Fruit fly (Drosophila melanogaster): ENCODE measurements around the gene Grip71.

Grip71 gene

dm6 chr2L:18688646-18689296, 19.9 kb upstream of the Grip71 start, which contains the start of gene msl-1 (continued):
- TF ChIP-seq CG17802 (tag; optimal IDR thresholded peaks at IDR 0.05) (peak; percentile 12), CG1603 (tag; optimal IDR thresholded peaks at IDR 0.05) (peak; percentile 75), CG34376 (GFP tag; optimal IDR thresholded peaks at IDR 0.05) (no peak), CG9215 (GFP tag; IDR thresholded peaks at IDR 0.05) (peak; percentile 25; the same call in 1 of the 2 replicates), HLH54F (GFP tag; optimal IDR thresholded peaks at IDR 0.05) (peak; percentile 42), bsh (GFP tag; optimal IDR thresholded peaks at IDR 0.05) (no peak), nmo (GFP tag; optimal IDR thresholded peaks at IDR 0.05) (peak; percentile 43), lola (GFP tag; optimal IDR thresholded peaks at IDR 0.05) (no peak), ssp (GFP tag; IDR thresholded peaks at IDR 0.05) (peak; percentile 26; the same call in 1 of the 2 replicates), ewg (GFP tag; optimal IDR thresholded peaks at IDR 0.05) (no peak), CG31224 (GFP tag; IDR thresholded peaks at IDR 0.05) (no peak), CG12744 (GFP tag; optimal IDR thresholded peaks at IDR 0.05) (no peak), stwl (tag; optimal IDR thresholded peaks at IDR 0.05) (peak; percentile 51), az2 (GFP tag; optimal IDR thresholded peaks at IDR 0.05) (peak; percentile 21), lbe (GFP tag; optimal IDR thresholded peaks at IDR 0.05) (no peak), br (optimal IDR thresholded peaks at IDR 0.05) (no peak), fd96Cb (tag; optimal IDR thresholded peaks at IDR 0.05) (no peak), gt (GFP tag; IDR thresholded peaks at IDR 0.05) (no peak), sob (GFP tag; IDR thresholded peaks at IDR 0.05) (peak; percentile 62; the same call in 1 of the 2 replicates), CG30403 (GFP tag; optimal IDR thresholded peaks at IDR 0.05) (peak; percentile 31), usp (GFP tag; optimal IDR thresholded peaks at IDR 0.05) (no peak), CG2116 (GFP tag; optimal IDR thresholded peaks at IDR 0.05) (peak; percentile 99), CG2199 (GFP tag; IDR thresholded peaks at IDR 0.05) (no peak), corto (GFP tag; optimal IDR thresholded peaks at IDR 0.05) (no peak), Ptx1 (GFP tag; IDR thresholded peaks at IDR 0.05) (peak; percentile 31; the same call in 1 of the 2 replicates), Trl (optimal IDR thresholded peaks at IDR 0.05) (no peak), Trl (GFP tag; optimal IDR thresholded peaks at IDR 0.05) (peak; percentile 15), Dref (GFP tag; IDR thresholded peaks at IDR 0.05) (peak; percentile 53), Stat92E (GFP tag; optimal IDR thresholded peaks at IDR 0.05) (no peak), CG7928 (GFP tag; optimal IDR thresholded peaks at IDR 0.05) (no peak), Lhr (GFP tag; optimal IDR thresholded peaks at IDR 0.05) (peak; percentile 52), NK7.1 (GFP tag; optimal IDR thresholded peaks at IDR 0.05) (no peak), CG32767 (GFP tag; IDR thresholded peaks at IDR 0.05) (no peak), CG14965 (GFP tag; optimal IDR thresholded peaks at IDR 0.05; ENCODE audit: borderline replicate concordance) (no peak), repo (GFP tag; optimal IDR thresholded peaks at IDR 0.05) (no peak), so (GFP tag; IDR thresholded peaks at IDR 0.05) (no peak), CG5245 (GFP tag; optimal IDR thresholded peaks at IDR 0.05) (no peak), ham (GFP tag; IDR thresholded peaks at IDR 0.05) (no peak), dpn (GFP tag; optimal IDR thresholded peaks at IDR 0.05) (peak; percentile 22 to 41), CrebB (tag; optimal IDR thresholded peaks at IDR 0.05) (peak; percentile 10), CG17612 (GFP tag; IDR thresholded peaks at IDR 0.05) (no peak), CG10565 (GFP tag; optimal IDR thresholded peaks at IDR 0.05) (no peak), ranshi (GFP tag; IDR thresholded peaks at IDR 0.05) (no peak), CG13894 (tag; optimal IDR thresholded peaks at IDR 0.05) (no peak), dm (GFP tag; optimal IDR thresholded peaks at IDR 0.05) (peak; percentile 55), C15 (GFP tag; IDR thresholded peaks at IDR 0.05) (no peak), chif (GFP tag; optimal IDR thresholded peaks at IDR 0.05) (peak; percentile 1 to 9), tna (GFP tag; IDR thresholded peaks at IDR 0.05; ENCODE audit: partially characterized antibody) (peak; percentile 88), CG5180 (GFP tag; optimal IDR thresholded peaks at IDR 0.05) (no peak), B-H1 (GFP tag; IDR thresholded peaks at IDR 0.05) (no peak)
